Worm (Caenorhabditis elegans) whole organism, early embryonic: ENCODE measurements around the gene C48B4.11.

Experiments used
- B0310.2 ChIP-seq: sonication (generic microtip); optimal IDR thresholded peaks from 2 replicates; lab custom pipeline; 2016; ENCODE audit warnings: mild to moderate bottlenecking, missing genetic modification characterization, missing compliant biosample characterization
- aly-1 ChIP-seq: sonication (generic microtip); optimal IDR thresholded peaks from 2 replicates; lab custom pipeline; 2016; ENCODE audit warnings: missing genetic modification characterization, missing compliant biosample characterization
- ama-1 ChIP-seq: fragments of 150-350 bp; optimal IDR thresholded peaks from 2 replicates; lab custom pipeline; 2014
- ceh-36 ChIP-seq: sonication (generic microtip); optimal IDR thresholded peaks from 2 replicates; lab custom pipeline; 2016; ENCODE audit warnings: missing genetic modification characterization, inconsistent platforms, missing compliant biosample characterization
- flt-1 ChIP-seq: fragments of 200-800 bp; sonication (Bioruptor generic); IDR thresholded peaks from 2 replicates; pipeline ENCODE4 v1.3.6; 2022; ENCODE audit warnings: missing genetic modification characterization, missing compliant biosample characterization
- hmbx-1 ChIP-seq: sonication (generic microtip); optimal IDR thresholded peaks from 2 replicates; lab custom pipeline; 2016; ENCODE audit warnings: mild to moderate bottlenecking, missing genetic modification characterization, missing compliant biosample characterization
- hmg-4 ChIP-seq: fragments of 200-800 bp; sonication (Bioruptor generic); optimal IDR thresholded peaks from 2 replicates; lab custom pipeline; 2018; ENCODE audit warnings: mild to moderate bottlenecking, missing genetic modification characterization, missing compliant biosample characterization
- pes-1 ChIP-seq: fragments of 200-800 bp; sonication (Bioruptor generic); IDR thresholded peaks from 2 replicates; pipeline ENCODE4 v1.3.6; 2022; ENCODE audit warnings: missing genetic modification reagents, missing genetic modification characterization, missing compliant biosample characterization
- scrt-1 ChIP-seq: fragments of 200-800 bp; sonication (Bioruptor generic); IDR thresholded peaks from 2 replicates; pipeline ENCODE4 v1.3.6; 2022; ENCODE audit warnings: missing genetic modification characterization, missing compliant biosample characterization
- sea-1 ChIP-seq: fragments of 200-800 bp; sonication (Bioruptor generic); conservative IDR thresholded peaks from 2 replicates; pipeline ENCODE4 v1.3.6; 2022; ENCODE audit warnings: missing genetic modification characterization, missing compliant biosample characterization
- tbx-37 ChIP-seq: fragments of 200-800 bp; sonication (Bioruptor generic); conservative IDR thresholded peaks from 2 replicates; pipeline ENCODE4 v1.3.6; 2022; ENCODE audit warnings: missing genetic modification reagents, missing genetic modification characterization, missing compliant biosample characterization
- tra-4 ChIP-seq: sonication (generic microtip); optimal IDR thresholded peaks from 2 replicates; lab custom pipeline; 2017; ENCODE audit warnings: missing genetic modification characterization, missing compliant biosample characterization

ce11 chrIII:9565973-9566372, at the start of gene C48B4.11:
- TF ChIP-seq tra-4 (tag; lab: Kevin White, UChicago) (no peak), aly-1 (tag; lab: Kevin White, UChicago) (no peak), flt-1 (GFP tag; lab: Robert Waterston, UW) (no peak), ama-1 (lab: Kevin White, UChicago) (no peak), scrt-1 (GFP tag; lab: Robert Waterston, UW) (no peak), ceh-36 (tag; lab: Kevin White, UChicago) (no peak), tbx-37 (no peak), B0310.2 (tag; lab: Kevin White, UChicago) (no peak), pes-1 (no peak), hmbx-1 (tag; lab: Kevin White, UChicago) (no peak), sea-1 (GFP tag; lab: Robert Waterston, UW) (no peak), hmg-4 (GFP tag; lab: Kevin White, UChicago) (no peak)
